Worm (Caenorhabditis elegans): ENCODE data around the gene C29H12.6.

Gene C29H12.6

DNA sequence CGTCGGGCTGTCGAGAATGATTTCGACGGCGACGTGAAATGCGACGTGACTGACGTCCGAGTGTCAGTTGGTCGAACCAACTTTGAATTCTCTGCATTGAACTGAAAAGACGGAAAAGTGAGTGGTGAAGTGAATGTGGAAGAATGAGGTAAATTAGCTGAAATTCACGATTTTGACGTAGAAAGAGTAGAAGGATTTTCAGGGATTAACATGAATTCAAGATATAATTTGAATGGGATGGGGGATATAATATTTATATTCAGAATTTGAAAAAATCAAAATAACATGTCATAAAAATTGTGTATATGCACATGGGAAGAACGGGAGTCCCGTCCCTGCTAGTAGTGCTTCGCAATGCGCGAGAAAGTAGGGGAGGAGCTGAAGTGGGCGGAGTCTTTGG lies at the start of gene C29H12.6:
Gene C29H12.6, minus strand, starts transcription at position 101 of the 400 bp plus-strand sequence.
- TF ChIP-seq aly-2 (tag; optimal IDR thresholded peaks at IDR 0.05) (no peak), fos-1 (tag; optimal IDR thresholded peaks at IDR 0.05) (no peak), nfya-1 (tag; optimal IDR thresholded peaks at IDR 0.05; ENCODE audit: insufficient read depth) (no peak), nhr-28 (tag; optimal IDR thresholded peaks at IDR 0.05) (no peak), R02D3.7 (tag; optimal IDR thresholded peaks at IDR 0.05) (no peak), nhr-11 (tag; optimal IDR thresholded peaks at IDR 0.05) (no peak), skn-1 (tag; optimal IDR thresholded peaks at IDR 0.05) (no peak), nhr-77 (tag; optimal IDR thresholded peaks at IDR 0.05) (no peak), fkh-10 (GFP tag; optimal IDR thresholded peaks at IDR 0.05) (no peak), ZK546.5 (tag; optimal IDR thresholded peaks at IDR 0.05) (no peak), lsy-12 (tag; optimal IDR thresholded peaks at IDR 0.05) (no peak)

ce11 chrII:6165152-6165551 lies 47.1 kb upstream of the C29H12.6 start:
- no peak for TF ChIP-seq egl-5 (tag; optimal IDR thresholded peaks at IDR 0.05)
- no peak for TF ChIP-seq nhr-67 (tag; optimal IDR thresholded peaks at IDR 0.05)
- peak; percentile 68 for TF ChIP-seq fkh-10 (GFP tag; optimal IDR thresholded peaks at IDR 0.05)

DNA sequence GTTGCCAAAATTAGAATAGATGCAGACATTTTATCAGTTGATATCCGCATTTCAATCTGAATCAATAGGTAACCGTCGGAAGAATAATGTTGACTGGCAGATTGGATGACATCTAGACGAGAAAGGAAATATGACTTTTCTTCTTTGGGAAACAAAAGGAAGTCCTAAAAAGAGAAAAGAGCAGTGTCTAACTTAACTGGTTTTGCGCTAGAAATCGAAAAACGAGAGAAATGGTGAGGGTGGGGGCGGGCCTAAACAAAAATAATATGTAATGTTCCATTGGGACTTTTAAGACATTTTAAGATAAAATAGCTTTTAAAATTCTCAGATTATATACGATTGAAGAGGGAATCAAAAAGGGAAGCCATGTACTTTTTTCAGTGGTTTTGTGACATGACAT lies 42.9 kb upstream of the C29H12.6 start, which contains the start of gene exp-1:
Gene exp-1, minus strand, starts transcription at position 101 of the 400 bp plus-strand sequence.
- TF ChIP-seq eor-1 (tag; optimal IDR thresholded peaks at IDR 0.05) (no peak), ceh-16 (tag; optimal IDR thresholded peaks at IDR 0.05) (no peak), unc-39 (tag; optimal IDR thresholded peaks at IDR 0.05) (no peak), daf-12 (tag; optimal IDR thresholded peaks at IDR 0.05) (no peak), zag-1 (tag; optimal IDR thresholded peaks at IDR 0.05) (no peak), nhr-77 (tag; optimal IDR thresholded peaks at IDR 0.05) (no peak), nhr-12 (tag; optimal IDR thresholded peaks at IDR 0.05) (no peak), fkh-2 (tag; optimal IDR thresholded peaks at IDR 0.05) (no peak), unc-62 (GFP tag; optimal IDR thresholded peaks at IDR 0.05) (no peak), nhr-237 (tag; optimal IDR thresholded peaks at IDR 0.05) (no peak), ceh-28 (tag; optimal IDR thresholded peaks at IDR 0.05) (no peak), ZK546.5 (tag; optimal IDR thresholded peaks at IDR 0.05) (no peak), elt-3 (tag; optimal IDR thresholded peaks at IDR 0.05) (no peak)

ce11 chrII:6158111-6158510 lies 40.0 kb upstream of the C29H12.6 start:
- TF ChIP-seq aly-2 (tag; optimal IDR thresholded peaks at IDR 0.05) (no peak), jun-1 (tag; optimal IDR thresholded peaks at IDR 0.05) (no peak), elt-2 (tag; optimal IDR thresholded peaks at IDR 0.05) (no peak), pha-4 (tag; optimal IDR thresholded peaks at IDR 0.05) (no peak), egl-27 (tag; optimal IDR thresholded peaks at IDR 0.05) (no peak), nhr-76 (tag; optimal IDR thresholded peaks at IDR 0.05) (no peak), tbx-2 (tag; optimal IDR thresholded peaks at IDR 0.05) (no peak), snpc-4 (tag; optimal IDR thresholded peaks at IDR 0.05) (no peak), elt-1 (tag; optimal IDR thresholded peaks at IDR 0.05) (no peak), zag-1 (tag; optimal IDR thresholded peaks at IDR 0.05) (no peak), ceh-28 (tag; optimal IDR thresholded peaks at IDR 0.05) (no peak)

DNA sequence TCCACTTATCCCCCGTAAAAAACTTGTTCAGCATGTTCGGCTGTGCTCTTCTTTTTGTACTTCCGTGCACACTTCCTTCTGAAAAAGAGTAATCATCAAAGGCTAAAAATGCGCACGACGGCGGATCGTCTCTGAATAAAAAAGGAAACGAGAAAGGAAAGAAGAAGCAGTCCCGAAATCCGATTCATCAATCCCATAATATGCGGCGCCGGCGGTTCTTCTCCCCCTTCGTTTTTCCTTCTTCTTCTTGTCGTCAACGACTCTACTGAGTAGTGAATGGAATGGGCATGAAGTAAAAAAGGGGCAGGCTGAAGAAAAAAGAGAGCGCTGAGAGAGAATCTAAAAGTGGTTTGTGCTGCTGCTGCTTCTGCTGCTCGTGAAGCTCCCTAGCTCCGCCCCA lies 31.4 kb upstream of the C29H12.6 start:
- TF ChIP-seq egl-27 (tag; optimal IDR thresholded peaks at IDR 0.05) (no peak), ceh-9 (tag; optimal IDR thresholded peaks at IDR 0.05) (no peak), unc-62 (GFP tag; optimal IDR thresholded peaks at IDR 0.05) (no peak), snpc-4 (tag; optimal IDR thresholded peaks at IDR 0.05) (no peak), eor-1 (tag; optimal IDR thresholded peaks at IDR 0.05) (no peak), nfya-1 (tag; optimal IDR thresholded peaks at IDR 0.05; ENCODE audit: insufficient read depth) (peak; percentile 22), lsy-12 (tag; optimal IDR thresholded peaks at IDR 0.05) (no peak), nhr-25 (tag; optimal IDR thresholded peaks at IDR 0.05) (no peak), pqm-1 (tag; optimal IDR thresholded peaks at IDR 0.05) (no peak), zag-1 (tag; optimal IDR thresholded peaks at IDR 0.05) (no peak), elt-3 (tag; optimal IDR thresholded peaks at IDR 0.05) (no peak), skn-1 (tag; optimal IDR thresholded peaks at IDR 0.05) (no peak), elt-2 (tag; optimal IDR thresholded peaks at IDR 0.05) (no peak), nhr-237 (tag; optimal IDR thresholded peaks at IDR 0.05) (no peak), R02D3.7 (tag; optimal IDR thresholded peaks at IDR 0.05) (no peak), nhr-11 (tag; optimal IDR thresholded peaks at IDR 0.05) (no peak), nhr-67 (tag; optimal IDR thresholded peaks at IDR 0.05) (no peak), fkh-10 (GFP tag; optimal IDR thresholded peaks at IDR 0.05) (peak; percentile 75)
